Worm (Caenorhabditis elegans) whole organism, L4 larva: ENCODE measurements around the gene F25G6.9.

Source experiments
- D1046.2 ChIP-seq: fragments of 200-800 bp; sonication (Bioruptor generic); IDR thresholded peaks from 2 replicates; pipeline ENCODE4 v1.3.6; 2022; ENCODE audit warnings: missing genetic modification characterization, missing compliant biosample characterization
- F10B5.3 ChIP-seq: sonication (generic microtip); optimal IDR thresholded peaks from 2 replicates; lab custom pipeline; 2016; ENCODE audit warnings: mild to moderate bottlenecking, missing genetic modification characterization, missing compliant biosample characterization
- F26F4.8 ChIP-seq: fragments of 200-800 bp; sonication (Bioruptor generic); conservative IDR thresholded peaks from 2 replicates; pipeline ENCODE4 v1.3.6; 2022; ENCODE audit warnings: missing genetic modification characterization, missing compliant biosample characterization
- F37D6.2 ChIP-seq: sonication (generic microtip); optimal IDR thresholded peaks from 2 replicates; lab custom pipeline; 2016; ENCODE audit warnings: mild to moderate bottlenecking, missing genetic modification characterization, missing compliant biosample characterization
- F49E8.2 ChIP-seq: sonication (generic microtip); optimal IDR thresholded peaks from 2 replicates; lab custom pipeline; 2016; ENCODE audit warnings: missing compliant biosample characterization, mild to moderate bottlenecking, missing genetic modification characterization, borderline replicate concordance
- T20F7.1 ChIP-seq: fragments of 200-800 bp; sonication (Bioruptor generic); optimal IDR thresholded peaks from 2 replicates; lab custom pipeline; 2018; ENCODE audit warnings: mild to moderate bottlenecking, missing genetic modification characterization, missing compliant biosample characterization
- Y105C5A.15 ChIP-seq: fragments of 200-800 bp; sonication (Bioruptor generic); IDR thresholded peaks from 2 replicates; pipeline ENCODE4 v1.3.6; 2022; ENCODE audit warnings: missing genetic modification characterization, missing compliant biosample characterization
- Y5F2A.4 ChIP-seq: fragments of 200-800 bp; sonication (Bioruptor generic); optimal IDR thresholded peaks from 2 replicates; lab custom pipeline; 2018; ENCODE audit warnings: mild to moderate bottlenecking, missing genetic modification characterization, missing compliant biosample characterization
- ZK337.2 ChIP-seq: fragments of 200-800 bp; sonication (Bioruptor generic); IDR thresholded peaks from 2 replicates; pipeline ENCODE4 v1.3.6; 2022; ENCODE audit warnings: missing genetic modification reagents, missing genetic modification characterization, missing compliant biosample characterization
- aly-2 ChIP-seq: sonication (generic microtip); optimal IDR thresholded peaks from 2 replicates; lab custom pipeline; 2018; ENCODE audit warnings: missing biosample characterization, missing genetic modification characterization
- ama-1 ChIP-seq: fragments of 150-350 bp; optimal IDR thresholded peaks from 2 replicates; lab custom pipeline; 2014; ENCODE audit warnings: inconsistent platforms, mixed read lengths
- ceh-20 ChIP-seq: fragments of 200-800 bp; sonication (Bioruptor generic); IDR thresholded peaks from 2 replicates; pipeline ENCODE4 v1.3.6; 2022; ENCODE audit warnings: missing genetic modification reagents, missing genetic modification characterization, missing compliant biosample characterization
- ceh-44 ChIP-seq: fragments of 200-800 bp; sonication (Bioruptor generic); IDR thresholded peaks from 2 replicates; pipeline ENCODE4 v1.3.6; 2022; ENCODE audit warnings: missing genetic modification reagents, missing genetic modification characterization, missing compliant biosample characterization
- ceh-62 ChIP-seq: sonication (generic microtip); optimal IDR thresholded peaks from 2 replicates; lab custom pipeline; 2017; ENCODE audit warnings: missing biosample characterization, missing genetic modification characterization
- daf-16 ChIP-seq, 3 experiments: sonication (generic microtip); optimal IDR thresholded peaks; 2 replicates each; lab custom pipeline; 2016 to 2017; ENCODE audit warnings: missing genetic modification characterization in 3 of 3, missing genetic modification reagents in 3 of 3, mild to moderate bottlenecking in 2 of 3, missing compliant biosample characterization in 2 of 3, missing biosample characterization in 1 of 3, moderate library complexity in 1 of 3
- dmd-6 ChIP-seq: fragments of 200-800 bp; sonication (Bioruptor generic); IDR thresholded peaks from 2 replicates; pipeline ENCODE4 v1.3.6; 2022; ENCODE audit warnings: missing genetic modification reagents, missing genetic modification characterization, missing compliant biosample characterization
- dmd-8 ChIP-seq: fragments of 200-800 bp; sonication (Bioruptor generic); IDR thresholded peaks from 2 replicates; pipeline ENCODE4 v1.3.6; 2022; ENCODE audit warnings: missing genetic modification characterization, missing compliant biosample characterization
- dve-1 ChIP-seq: sonication (generic microtip); optimal IDR thresholded peaks from 2 replicates; lab custom pipeline; 2017; ENCODE audit warnings: antibody characterized with exemption, mild to moderate bottlenecking, missing genetic modification characterization, missing compliant biosample characterization; ENCODE audit not compliant: insufficient read depth
- egl-27 ChIP-seq: sonication (generic microtip); optimal IDR thresholded peaks from 3 replicates; lab custom pipeline; 2017; ENCODE audit warnings: missing biosample characterization, missing genetic modification reagents, missing genetic modification characterization
- gei-8 ChIP-seq: fragments of 200-800 bp; sonication (Bioruptor generic); optimal IDR thresholded peaks from 2 replicates; lab custom pipeline; 2018; ENCODE audit warnings: mild to moderate bottlenecking, missing genetic modification characterization, missing compliant biosample characterization
- hlh-30 ChIP-seq: sonication (generic microtip); optimal IDR thresholded peaks from 2 replicates; lab custom pipeline; 2017; ENCODE audit warnings: antibody characterized with exemption, mild to moderate bottlenecking, missing genetic modification characterization, missing compliant biosample characterization; ENCODE audit not compliant: insufficient read depth
- hmg-1.1 ChIP-seq: fragments of 200-800 bp; sonication (Bioruptor generic); IDR thresholded peaks from 2 replicates; pipeline ENCODE4 v1.3.6; 2022; ENCODE audit warnings: missing genetic modification reagents, missing genetic modification characterization, missing compliant biosample characterization
- jun-1 ChIP-seq: fragments of 150-350 bp; optimal IDR thresholded peaks from 2 replicates; lab custom pipeline; 2014; ENCODE audit warnings: missing biosample characterization, missing genetic modification reagents, missing genetic modification characterization
- lin-1 ChIP-seq: fragments of 200-800 bp; sonication (Bioruptor generic); IDR thresholded peaks from 2 replicates; pipeline ENCODE4 v1.3.6; 2022; ENCODE audit warnings: missing genetic modification reagents, missing genetic modification characterization, missing compliant biosample characterization
- lin-15B ChIP-seq: fragments of 150-350 bp; sonication (generic microtip); optimal IDR thresholded peaks from 3 replicates; lab custom pipeline; 2014; ENCODE audit warnings: missing biosample characterization, missing genetic modification characterization
- lin-29 ChIP-seq: fragments of 200-800 bp; sonication (Bioruptor generic); IDR thresholded peaks from 2 replicates; pipeline ENCODE4 v1.3.6; 2022; ENCODE audit warnings: missing genetic modification reagents, missing genetic modification characterization, missing compliant biosample characterization
- lir-3 ChIP-seq: sonication (generic microtip); optimal IDR thresholded peaks from 2 replicates; lab custom pipeline; 2016; ENCODE audit warnings: mild to moderate bottlenecking, missing genetic modification characterization, missing compliant biosample characterization
- madf-9 ChIP-seq: fragments of 200-800 bp; sonication (Bioruptor generic); conservative IDR thresholded peaks from 2 replicates; pipeline ENCODE4 v1.3.6; 2022; ENCODE audit warnings: missing genetic modification reagents, missing genetic modification characterization, missing compliant biosample characterization
- mdl-1 ChIP-seq, 2 experiments: fragments of 150-350 bp in 1 of 2; sonication (generic microtip) in 1 of 2; optimal IDR thresholded peaks; 2 replicates each; lab custom pipeline; 2014 to 2017; ENCODE audit warnings: missing biosample characterization in 2 of 2, missing genetic modification characterization in 2 of 2
- mdt-29 ChIP-seq: fragments of 200-800 bp; sonication (Bioruptor generic); IDR thresholded peaks from 2 replicates; pipeline ENCODE4 v1.3.6; 2022; ENCODE audit warnings: missing genetic modification reagents, missing genetic modification characterization, missing compliant biosample characterization
- mep-1 ChIP-seq: fragments of 150-350 bp; sonication (generic microtip); optimal IDR thresholded peaks from 3 replicates; lab custom pipeline; 2014; ENCODE audit warnings: missing biosample characterization, missing genetic modification characterization
- mes-2 ChIP-seq: sonication (generic microtip); optimal IDR thresholded peaks from 2 replicates; lab custom pipeline; 2016; ENCODE audit warnings: missing genotype, mild to moderate bottlenecking, missing genetic modification characterization, missing compliant biosample characterization; ENCODE audit not compliant: poor library complexity, severe bottlenecking
- mxl-2 ChIP-seq: fragments of 200-800 bp; sonication (Bioruptor generic); conservative IDR thresholded peaks from 2 replicates; pipeline ENCODE4 v1.3.6; 2022; ENCODE audit warnings: missing genetic modification reagents, missing genetic modification characterization, missing compliant biosample characterization
- nhr-10 ChIP-seq: fragments of 150-350 bp; optimal IDR thresholded peaks from 2 replicates; lab custom pipeline; 2014; ENCODE audit warnings: missing biosample characterization, missing genetic modification characterization
- nhr-102 ChIP-seq: sonication (generic microtip); optimal IDR thresholded peaks from 2 replicates; lab custom pipeline; 2016; ENCODE audit warnings: mild to moderate bottlenecking, missing genetic modification characterization, moderate library complexity, missing compliant biosample characterization
- nhr-11 ChIP-seq: fragments of 150-350 bp; optimal IDR thresholded peaks from 2 replicates; lab custom pipeline; 2014; ENCODE audit warnings: missing biosample characterization, missing genetic modification characterization
- nhr-25 ChIP-seq: sonication (generic microtip); optimal IDR thresholded peaks from 2 replicates; lab custom pipeline; 2017; ENCODE audit warnings: missing genetic modification characterization, mild to moderate bottlenecking, missing compliant biosample characterization, antibody characterized with exemption, moderate library complexity, borderline replicate concordance; ENCODE audit not compliant: insufficient read depth
- nhr-28 ChIP-seq: fragments of 150-350 bp; optimal IDR thresholded peaks from 2 replicates; lab custom pipeline; 2014; ENCODE audit warnings: missing biosample characterization, missing genetic modification characterization
- nhr-76 ChIP-seq: fragments of 150-350 bp; optimal IDR thresholded peaks from 2 replicates; lab custom pipeline; 2014; ENCODE audit warnings: missing biosample characterization, missing genetic modification characterization
- php-3 ChIP-seq: fragments of 200-800 bp; sonication (Bioruptor generic); IDR thresholded peaks from 2 replicates; pipeline ENCODE4 v1.3.6; 2022; ENCODE audit warnings: missing genetic modification reagents, missing genetic modification characterization, missing compliant biosample characterization
- rbr-2 ChIP-seq: sonication (generic microtip); optimal IDR thresholded peaks from 2 replicates; lab custom pipeline; 2016; ENCODE audit warnings: missing genotype, missing genetic modification characterization, missing compliant biosample characterization
- set-16 ChIP-seq: fragments of 200-800 bp; sonication (Bioruptor generic); IDR thresholded peaks from 2 replicates; pipeline ENCODE4 v1.3.6; 2022; ENCODE audit warnings: missing genetic modification reagents, missing genetic modification characterization, missing compliant biosample characterization
- snpc-1.2 ChIP-seq: fragments of 200-800 bp; sonication (Bioruptor generic); IDR thresholded peaks from 2 replicates; pipeline ENCODE4 v1.3.6; 2022; ENCODE audit warnings: missing genetic modification reagents, missing genetic modification characterization, missing compliant biosample characterization
- spr-1 ChIP-seq: sonication (generic microtip); optimal IDR thresholded peaks from 2 replicates; lab custom pipeline; 2016; ENCODE audit warnings: mild to moderate bottlenecking, missing genetic modification characterization, missing compliant biosample characterization
- tra-1 ChIP-seq: fragments of 200-800 bp; sonication (Bioruptor generic); IDR thresholded peaks from 2 replicates; pipeline ENCODE4 v1.3.6; 2022; ENCODE audit warnings: missing genetic modification reagents, missing genetic modification characterization, missing compliant biosample characterization
- unc-130 ChIP-seq: sonication (generic microtip); optimal IDR thresholded peaks from 2 replicates; lab custom pipeline; 2016; ENCODE audit warnings: missing genetic modification reagents, missing genetic modification characterization, missing compliant biosample characterization
- vab-7 ChIP-seq: fragments of 200-800 bp; sonication (Bioruptor generic); IDR thresholded peaks from 2 replicates; pipeline ENCODE4 v1.3.6; 2022; ENCODE audit warnings: missing genetic modification reagents, missing genetic modification characterization, missing compliant biosample characterization
- zag-1 ChIP-seq: fragments of 150-350 bp; optimal IDR thresholded peaks from 2 replicates; lab custom pipeline; 2014; ENCODE audit warnings: missing biosample characterization, missing genetic modification characterization
- zfp-3 ChIP-seq: fragments of 200-800 bp; sonication (Bioruptor generic); conservative IDR thresholded peaks from 2 replicates; pipeline ENCODE4 v1.3.6; 2022; ENCODE audit warnings: missing genetic modification reagents, missing genetic modification characterization, missing compliant biosample characterization
- zip-11 ChIP-seq: fragments of 200-800 bp; sonication (Bioruptor generic); IDR thresholded peaks from 2 replicates; pipeline ENCODE4 v1.3.6; 2022; ENCODE audit warnings: missing genetic modification characterization, missing compliant biosample characterization

Gene F25G6.9

ce11 chrV:8607353-8607850 is 37.6 kb upstream of the F25G6.9 start, which contains the start of gene smk-1 (continued):
- TF ChIP-seq zip-11 (GFP tag; lab: Robert Waterston, UW) (no peak), lir-3 (no peak), nhr-76 (tag; lab: Kevin White, UChicago) (no peak), hlh-30 (peak; percentile 63), rbr-2 (no peak), hmg-1.1 (GFP tag; lab: Robert Waterston, UW) (no peak), unc-130 (GFP tag; lab: Kevin White, UChicago) (no peak), set-16 (no peak), D1046.2 (GFP tag; lab: Robert Waterston, UW) (no peak), nhr-102 (tag; lab: Kevin White, UChicago) (no peak), T20F7.1 (GFP tag; lab: Kevin White, UChicago) (no peak), nhr-10 (tag; lab: Kevin White, UChicago) (no peak), dve-1 (peak; percentile 18), gei-8 (GFP tag; lab: Kevin White, UChicago) (no peak), nhr-11 (no peak), F10B5.3 (tag; lab: Kevin White, UChicago) (no peak), mxl-2 (GFP tag; lab: Robert Waterston, UW) (no peak), lin-1 (GFP tag; lab: Robert Waterston, UW) (no peak), vab-7 (no peak), tra-1 (no peak), lin-15B (tag; lab: Kevin White, UChicago) (no peak), madf-9 (GFP tag; lab: Robert Waterston, UW) (no peak), Y105C5A.15 (GFP tag; lab: Robert Waterston, UW) (no peak), F49E8.2 (tag; lab: Kevin White, UChicago) (no peak), php-3 (GFP tag; lab: Robert Waterston, UW) (no peak), nhr-28 (tag; lab: Kevin White, UChicago) (peak; percentile 59), dmd-6 (GFP tag; lab: Robert Waterston, UW) (peak; percentile 37; the same call in 1 of the 2 replicates), mdt-29 (GFP tag; lab: Robert Waterston, UW) (no peak), zfp-3 (GFP tag; lab: Robert Waterston, UW) (no peak), aly-2 (tag; lab: Kevin White, UChicago) (no peak), daf-16 (GFP tag; optimal IDR thresholded peaks at IDR 0.05; lab: Kevin White, UChicago) (no peak), daf-16 (tag; optimal IDR thresholded peaks at IDR 0.05; lab: Kevin White, UChicago) (peak; percentile 9), snpc-1.2 (0 out of 2 replicates have a peak, but pooled peaks have one; percentile 9), egl-27 (tag; lab: Kevin White, UChicago) (no peak), mes-2 (tag; lab: Kevin White, UChicago) (peak; percentile 10), mep-1 (tag; lab: Kevin White, UChicago) (peak; percentile 28), ceh-44 (no peak), ZK337.2 (GFP tag; lab: Robert Waterston, UW) (no peak), ama-1 (no peak), ceh-20 (peak; percentile 36; the same call in 1 of the 2 replicates), zag-1 (no peak), dmd-8 (GFP tag; lab: Robert Waterston, UW) (no peak), jun-1 (tag; lab: Kevin White, UChicago) (no peak), lin-29 (no peak), ceh-62 (tag; lab: Kevin White, UChicago) (no peak), mdl-1 (tag; optimal IDR thresholded peaks at IDR 0.05; lab: Kevin White, UChicago) (peak in 1 of 2 experiments; percentile 54), F26F4.8 (GFP tag; lab: Robert Waterston, UW) (no peak), nhr-25 (tag; lab: Kevin White, UChicago) (peak; percentile 89), spr-1 (tag; lab: Kevin White, UChicago) (no peak), Y5F2A.4 (no peak), F37D6.2 (tag; lab: Kevin White, UChicago) (no peak)
